Worm (Caenorhabditis elegans) whole organism, L4 larva: Measurements from ENCODE around the gene C06A1.7.

ENCODE experiments used
- D1046.2 ChIP-seq: fragments of 200-800 bp; sonication (Bioruptor generic); IDR thresholded peaks from 2 replicates; pipeline ENCODE4 v1.3.6; 2022; ENCODE audit warnings: missing genetic modification characterization, missing compliant biosample characterization
- F10B5.3 ChIP-seq: sonication (generic microtip); optimal IDR thresholded peaks from 2 replicates; lab custom pipeline; 2016; ENCODE audit warnings: mild to moderate bottlenecking, missing genetic modification characterization, missing compliant biosample characterization
- F44E2.7 ChIP-seq: fragments of 200-800 bp; sonication (Bioruptor generic); IDR thresholded peaks from 2 replicates; pipeline ENCODE4 v2.1.2; 2022; ENCODE audit warnings: missing genetic modification characterization, missing compliant biosample characterization
- T26A8.4 ChIP-seq: fragments of 200-800 bp; sonication (Bioruptor generic); IDR thresholded peaks from 2 replicates; pipeline ENCODE4 v1.3.6; 2022; ENCODE audit warnings: missing genetic modification characterization, missing compliant biosample characterization
- Y105C5A.15 ChIP-seq: fragments of 200-800 bp; sonication (Bioruptor generic); IDR thresholded peaks from 2 replicates; pipeline ENCODE4 v1.3.6; 2022; ENCODE audit warnings: missing genetic modification characterization, missing compliant biosample characterization
- Y48G9A.11 ChIP-seq: fragments of 200-800 bp; sonication (Bioruptor generic); IDR thresholded peaks from 2 replicates; pipeline ENCODE4 v1.3.6; 2022; ENCODE audit warnings: missing genetic modification reagents, missing genetic modification characterization, missing compliant biosample characterization
- Y5F2A.4 ChIP-seq: fragments of 200-800 bp; sonication (Bioruptor generic); optimal IDR thresholded peaks from 2 replicates; lab custom pipeline; 2018; ENCODE audit warnings: mild to moderate bottlenecking, missing genetic modification characterization, missing compliant biosample characterization
- aha-1 ChIP-seq: fragments of 150-350 bp; peaks from one replicate; lab custom pipeline; 2014; ENCODE audit warnings: missing biosample characterization, missing genetic modification characterization
- ama-1 ChIP-seq: fragments of 150-350 bp; optimal IDR thresholded peaks from 2 replicates; lab custom pipeline; 2014; ENCODE audit warnings: inconsistent platforms, mixed read lengths
- arid-1 ChIP-seq: fragments of 200-800 bp; sonication (Bioruptor generic); conservative IDR thresholded peaks from 2 replicates; pipeline ENCODE4 v1.3.6; 2022; ENCODE audit warnings: missing genetic modification reagents, missing genetic modification characterization, missing compliant biosample characterization
- ceh-20 ChIP-seq: fragments of 200-800 bp; sonication (Bioruptor generic); IDR thresholded peaks from 2 replicates; pipeline ENCODE4 v1.3.6; 2022; ENCODE audit warnings: missing genetic modification reagents, missing genetic modification characterization, missing compliant biosample characterization
- ceh-44 ChIP-seq: fragments of 200-800 bp; sonication (Bioruptor generic); IDR thresholded peaks from 2 replicates; pipeline ENCODE4 v1.3.6; 2022; ENCODE audit warnings: missing genetic modification reagents, missing genetic modification characterization, missing compliant biosample characterization
- ceh-62 ChIP-seq: sonication (generic microtip); optimal IDR thresholded peaks from 2 replicates; lab custom pipeline; 2017; ENCODE audit warnings: missing biosample characterization, missing genetic modification characterization
- cey-2 ChIP-seq: sonication (generic microtip); optimal IDR thresholded peaks from 3 replicates; lab custom pipeline; 2017; ENCODE audit warnings: missing genetic modification characterization, mild to moderate bottlenecking, missing compliant biosample characterization, antibody characterized with exemption, borderline replicate concordance; ENCODE audit not compliant: insufficient read depth
- dmd-6 ChIP-seq: fragments of 200-800 bp; sonication (Bioruptor generic); IDR thresholded peaks from 2 replicates; pipeline ENCODE4 v1.3.6; 2022; ENCODE audit warnings: missing genetic modification reagents, missing genetic modification characterization, missing compliant biosample characterization
- dpl-1 ChIP-seq: fragments of 150-350 bp; optimal IDR thresholded peaks from 2 replicates; lab custom pipeline; 2014; ENCODE audit warnings: missing biosample characterization, missing genetic modification reagents, missing genetic modification characterization
- egl-43 ChIP-seq: fragments of 200-800 bp; sonication (Bioruptor generic); IDR thresholded peaks from 2 replicates; pipeline ENCODE4 v1.3.6; 2022; ENCODE audit warnings: missing genetic modification reagents, missing genetic modification characterization, missing compliant biosample characterization
- fkh-10 ChIP-seq: fragments of 150-350 bp; optimal IDR thresholded peaks from 2 replicates; lab custom pipeline; 2014; ENCODE audit warnings: missing biosample characterization, missing genetic modification reagents, missing genetic modification characterization
- fos-1 ChIP-seq: fragments of 150-350 bp; optimal IDR thresholded peaks from 2 replicates; lab custom pipeline; 2014; ENCODE audit warnings: missing biosample characterization, missing genetic modification characterization
- hlh-30 ChIP-seq: sonication (generic microtip); optimal IDR thresholded peaks from 2 replicates; lab custom pipeline; 2017; ENCODE audit warnings: antibody characterized with exemption, mild to moderate bottlenecking, missing genetic modification characterization, missing compliant biosample characterization; ENCODE audit not compliant: insufficient read depth
- jun-1 ChIP-seq: fragments of 150-350 bp; optimal IDR thresholded peaks from 2 replicates; lab custom pipeline; 2014; ENCODE audit warnings: missing biosample characterization, missing genetic modification reagents, missing genetic modification characterization
- lin-15B ChIP-seq: fragments of 150-350 bp; sonication (generic microtip); optimal IDR thresholded peaks from 3 replicates; lab custom pipeline; 2014; ENCODE audit warnings: missing biosample characterization, missing genetic modification characterization
- lin-29 ChIP-seq: fragments of 200-800 bp; sonication (Bioruptor generic); IDR thresholded peaks from 2 replicates; pipeline ENCODE4 v1.3.6; 2022; ENCODE audit warnings: missing genetic modification reagents, missing genetic modification characterization, missing compliant biosample characterization
- lin-39 ChIP-seq: fragments of 150-350 bp; optimal IDR thresholded peaks from 2 replicates; lab custom pipeline; 2014; ENCODE audit warnings: missing biosample characterization, missing genetic modification reagents, missing genetic modification characterization
- lir-3 ChIP-seq: sonication (generic microtip); optimal IDR thresholded peaks from 2 replicates; lab custom pipeline; 2016; ENCODE audit warnings: mild to moderate bottlenecking, missing genetic modification characterization, missing compliant biosample characterization
- madf-5 ChIP-seq, 2 experiments: fragments of 200-800 bp; sonication (Bioruptor generic); IDR thresholded peaks; 2 replicates each; pipeline ENCODE4 v1.3.6; 2022; ENCODE audit warnings: missing compliant biosample characterization in 2 of 2, missing genetic modification characterization in 2 of 2
- madf-9 ChIP-seq: fragments of 200-800 bp; sonication (Bioruptor generic); conservative IDR thresholded peaks from 2 replicates; pipeline ENCODE4 v1.3.6; 2022; ENCODE audit warnings: missing genetic modification reagents, missing genetic modification characterization, missing compliant biosample characterization
- mes-2 ChIP-seq: sonication (generic microtip); optimal IDR thresholded peaks from 2 replicates; lab custom pipeline; 2016; ENCODE audit warnings: missing genotype, mild to moderate bottlenecking, missing genetic modification characterization, missing compliant biosample characterization; ENCODE audit not compliant: poor library complexity, severe bottlenecking
- nhr-10 ChIP-seq: fragments of 150-350 bp; optimal IDR thresholded peaks from 2 replicates; lab custom pipeline; 2014; ENCODE audit warnings: missing biosample characterization, missing genetic modification characterization
- nhr-11 ChIP-seq: fragments of 150-350 bp; optimal IDR thresholded peaks from 2 replicates; lab custom pipeline; 2014; ENCODE audit warnings: missing biosample characterization, missing genetic modification characterization
- nhr-237 ChIP-seq: sonication (generic microtip); optimal IDR thresholded peaks from 2 replicates; lab custom pipeline; 2017; ENCODE audit warnings: missing biosample characterization, missing genetic modification characterization
- nhr-48 ChIP-seq: sonication (generic microtip); optimal IDR thresholded peaks from 2 replicates; lab custom pipeline; 2016; ENCODE audit warnings: mild to moderate bottlenecking, missing genetic modification characterization, missing compliant biosample characterization
- nhr-6 ChIP-seq: fragments of 150-350 bp; optimal IDR thresholded peaks from 2 replicates; lab custom pipeline; 2014; ENCODE audit warnings: missing biosample characterization, missing genetic modification characterization
- pha-4 ChIP-seq, 2 experiments: fragments of 150-350 bp in 1 of 2; fragments of 200-800 bp in 1 of 2; sonication (Bioruptor generic) in 1 of 2; IDR thresholded peaks in 1 of 2; optimal IDR thresholded peaks in 1 of 2; 2 replicates each; pipeline versions ENCODE4 v1.3.6 to Lab custom; 2014 to 2022; ENCODE audit warnings: missing genetic modification characterization in 2 of 2, missing genetic modification reagents in 2 of 2, missing biosample characterization in 1 of 2, missing compliant biosample characterization in 1 of 2
- php-3 ChIP-seq: fragments of 200-800 bp; sonication (Bioruptor generic); IDR thresholded peaks from 2 replicates; pipeline ENCODE4 v1.3.6; 2022; ENCODE audit warnings: missing genetic modification reagents, missing genetic modification characterization, missing compliant biosample characterization
- saeg-2 ChIP-seq: fragments of 200-800 bp; sonication (Bioruptor generic); IDR thresholded peaks from 2 replicates; pipeline ENCODE4 v1.3.6; 2022; ENCODE audit warnings: missing genetic modification reagents, missing genetic modification characterization, missing compliant biosample characterization
- set-16 ChIP-seq: fragments of 200-800 bp; sonication (Bioruptor generic); IDR thresholded peaks from 2 replicates; pipeline ENCODE4 v1.3.6; 2022; ENCODE audit warnings: missing genetic modification reagents, missing genetic modification characterization, missing compliant biosample characterization
- snpc-1.2 ChIP-seq: fragments of 200-800 bp; sonication (Bioruptor generic); IDR thresholded peaks from 2 replicates; pipeline ENCODE4 v1.3.6; 2022; ENCODE audit warnings: missing genetic modification reagents, missing genetic modification characterization, missing compliant biosample characterization
- tra-1 ChIP-seq: fragments of 200-800 bp; sonication (Bioruptor generic); IDR thresholded peaks from 2 replicates; pipeline ENCODE4 v1.3.6; 2022; ENCODE audit warnings: missing genetic modification reagents, missing genetic modification characterization, missing compliant biosample characterization
- unc-39 ChIP-seq: sonication (generic microtip); optimal IDR thresholded peaks from 2 replicates; lab custom pipeline; 2017; ENCODE audit warnings: missing biosample characterization, missing genetic modification characterization
- unc-62 ChIP-seq, 3 experiments: fragments of 150-350 bp in 1 of 3; sonication (generic microtip); optimal IDR thresholded peaks in 2 of 3; peaks in 1 of 3; 1 replicate in 1 of 3; 2 replicates in 2 of 3; lab custom pipeline; 2014 to 2017; ENCODE audit warnings: missing biosample characterization in 3 of 3, missing genetic modification characterization in 3 of 3, missing genetic modification reagents in 3 of 3, missing genotype in 1 of 3
- zfp-2 ChIP-seq: sonication (generic microtip); optimal IDR thresholded peaks from 2 replicates; lab custom pipeline; 2016; ENCODE audit warnings: mild to moderate bottlenecking, missing genetic modification characterization, missing compliant biosample characterization
- zfp-3 ChIP-seq: fragments of 200-800 bp; sonication (Bioruptor generic); conservative IDR thresholded peaks from 2 replicates; pipeline ENCODE4 v1.3.6; 2022; ENCODE audit warnings: missing genetic modification reagents, missing genetic modification characterization, missing compliant biosample characterization

The C06A1.7 gene

DNA sequence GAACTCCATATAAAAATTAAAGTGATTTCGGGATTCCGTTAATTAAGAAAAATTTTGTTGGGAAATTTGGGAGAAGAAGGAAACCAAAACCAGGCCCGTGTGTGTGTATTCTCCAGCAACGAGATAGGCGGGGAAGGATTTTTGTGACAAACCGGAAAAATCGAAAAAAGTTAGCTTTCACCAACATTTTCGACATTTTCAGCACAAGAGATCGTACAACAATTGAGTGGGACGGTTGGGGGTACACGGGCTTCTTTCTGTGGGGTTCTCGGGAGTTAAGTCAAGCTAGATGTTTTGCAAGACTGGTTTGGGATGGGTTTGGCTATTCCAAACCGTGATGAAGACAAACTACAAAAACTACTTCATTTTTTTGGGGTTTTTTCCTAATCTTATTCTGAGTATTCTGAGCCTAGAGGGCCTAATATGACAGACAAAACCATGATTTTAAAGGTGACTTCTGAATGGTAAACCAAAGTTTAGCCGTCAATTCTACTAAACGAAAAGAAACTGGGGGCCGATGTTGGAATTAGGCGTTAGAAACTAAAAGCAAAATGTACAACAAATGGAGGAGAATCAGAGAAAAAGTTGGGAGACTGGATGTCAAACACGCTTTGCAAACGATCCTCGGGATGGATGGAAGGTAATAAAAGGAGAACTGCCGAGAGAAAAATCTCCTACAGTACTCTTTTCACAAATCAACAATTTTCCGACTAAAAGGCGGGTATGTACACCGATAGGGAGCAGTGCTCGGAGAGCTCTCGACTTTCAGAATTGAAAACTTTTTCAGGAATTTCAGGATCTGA lies 21.8 kb upstream of the C06A1.7 start (continued):
- no peak for TF ChIP-seq unc-39
- TF ChIP-seq pha-4 (GFP tag; IDR thresholded peaks at IDR 0.05; lab: Robert Waterston, UW) = no peak; the same call in none of the 2 replicates
- TF ChIP-seq pha-4 (tag; optimal IDR thresholded peaks at IDR 0.05; lab: Kevin White, UChicago) = no peak
- no peak for TF ChIP-seq fkh-10
- TF ChIP-seq lin-29 = peak; percentile 52
- TF ChIP-seq egl-43 = peak; percentile 87
- TF ChIP-seq ceh-20 (GFP tag; lab: Robert Waterston, UW) = peak; percentile 74
- peak; percentile 14; the same call in 1 of the 2 replicates for TF ChIP-seq Y105C5A.15 (GFP tag; lab: Robert Waterston, UW)
- TF ChIP-seq zfp-2 (tag; lab: Kevin White, UChicago) = no peak
- TF ChIP-seq ceh-44 (GFP tag; lab: Robert Waterston, UW) = no peak
- no peak for TF ChIP-seq F10B5.3 (tag; lab: Kevin White, UChicago)
- no peak for TF ChIP-seq lin-39 (tag; lab: Kevin White, UChicago)
- no peak for TF ChIP-seq jun-1 (tag; lab: Kevin White, UChicago)
- peak; percentile 21 for TF ChIP-seq mes-2 (tag; lab: Kevin White, UChicago)
- TF ChIP-seq nhr-6 = peak; percentile 4
- peak; percentile 51; the same call in 1 of the 2 replicates for TF ChIP-seq php-3 (GFP tag; lab: Robert Waterston, UW)
- TF ChIP-seq madf-5 (GFP tag; IDR thresholded peaks at IDR 0.05; lab: Robert Waterston, UW) = peak; percentile 3 to 47; a peak in 2 of 4 replicates
- no peak; the same call in 1 of the 2 replicates for TF ChIP-seq zfp-3 (GFP tag; lab: Robert Waterston, UW)
- TF ChIP-seq F44E2.7 = no peak
- TF ChIP-seq nhr-48 = peak; percentile 7
- peak; percentile 16; the same call in 1 of the 2 replicates for TF ChIP-seq dmd-6 (GFP tag; lab: Robert Waterston, UW)
- TF ChIP-seq ama-1 (lab: Kevin White, UChicago) = peak; percentile 90
- TF ChIP-seq, all 104 proteins: peak for 43

DNA sequence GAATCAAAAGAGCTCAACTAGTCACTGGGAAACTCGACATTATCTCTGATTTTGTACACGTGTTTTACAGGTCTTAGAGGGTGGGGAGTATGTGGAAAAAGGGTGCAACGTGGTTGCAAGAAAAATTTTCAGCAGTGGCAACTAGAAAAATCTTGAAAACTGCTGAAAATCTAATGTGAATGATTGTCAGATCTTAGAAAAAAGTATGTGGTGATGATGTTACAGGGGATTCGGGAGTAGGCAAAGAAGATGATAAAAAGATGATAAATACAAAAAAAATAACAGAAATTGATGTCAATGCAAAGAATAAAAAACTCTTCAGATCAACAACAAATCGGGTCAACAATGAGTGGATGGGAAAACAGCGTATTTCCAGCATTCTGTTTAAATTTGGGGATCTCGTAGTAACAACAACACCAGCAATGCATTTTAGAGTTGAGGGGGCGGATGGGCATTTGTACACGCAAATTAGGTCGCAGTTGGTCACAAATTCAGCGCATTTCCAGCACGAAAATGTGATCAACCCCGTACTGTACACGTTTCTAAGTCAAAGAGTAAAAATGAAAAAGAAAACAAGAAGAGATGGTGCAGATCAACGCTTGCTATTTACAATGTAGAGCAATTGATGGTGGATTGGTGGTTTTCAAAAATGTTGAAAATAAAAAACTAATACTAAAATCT lies 21.1 kb upstream of the C06A1.7 start:
- TF ChIP-seq set-16 (no peak), Y48G9A.11 (no peak; the same call in 1 of the 2 replicates), tra-1 (GFP tag; lab: Robert Waterston, UW) (0 out of 2 replicates have a peak, but pooled peaks have one; percentile 50), lir-3 (no peak), dmd-6 (GFP tag; lab: Robert Waterston, UW) (peak; percentile 14), mes-2 (tag; lab: Kevin White, UChicago) (no peak), nhr-237 (no peak), hlh-30 (tag; lab: Kevin White, UChicago) (peak; percentile 22), lin-15B (peak; percentile 2), ceh-62 (no peak), Y105C5A.15 (GFP tag; lab: Robert Waterston, UW) (no peak), egl-43 (no peak; the same call in 1 of the 2 replicates), snpc-1.2 (GFP tag; lab: Robert Waterston, UW) (no peak), ama-1 (lab: Kevin White, UChicago) (peak; percentile 16), cey-2 (peak; percentile 23), aha-1 (peak; percentile 95), pha-4 (GFP tag; IDR thresholded peaks at IDR 0.05; lab: Robert Waterston, UW) (peak; percentile 25; the same call in 1 of the 2 replicates), pha-4 (tag; optimal IDR thresholded peaks at IDR 0.05; lab: Kevin White, UChicago) (no peak), lin-29 (peak; percentile 37; the same call in 1 of the 2 replicates), madf-9 (GFP tag; lab: Robert Waterston, UW) (0 out of 2 replicates have a peak, but pooled peaks have one; percentile 3), nhr-11 (tag; lab: Kevin White, UChicago) (peak; percentile 45), php-3 (GFP tag; lab: Robert Waterston, UW) (no peak), fos-1 (tag; lab: Kevin White, UChicago) (no peak), D1046.2 (GFP tag; lab: Robert Waterston, UW) (no peak), dpl-1 (GFP tag; lab: Kevin White, UChicago) (no peak), T26A8.4 (GFP tag; lab: Robert Waterston, UW) (peak; percentile 6; the same call in 1 of the 2 replicates), Y5F2A.4 (peak; percentile 8), nhr-10 (tag; lab: Kevin White, UChicago) (no peak), arid-1 (GFP tag; lab: Robert Waterston, UW) (peak; percentile 12; the same call in 1 of the 2 replicates), unc-62 (GFP tag; optimal IDR thresholded peaks at IDR 0.05 in 1 of 2; lab: Kevin White, UChicago) (peak in 1 of 2 experiments; percentile 22), unc-62 (tag; optimal IDR thresholded peaks at IDR 0.05; lab: Kevin White, UChicago) (no peak), saeg-2 (GFP tag; lab: Robert Waterston, UW) (peak; percentile 18; the same call in 1 of the 2 replicates)
